Fruit fly (Drosophila melanogaster) whole organism, embryonic: ENCODE data around the gene Sap30.
A peak's percentile ranks its signal among the peaks of the same experiment; 100 is the strongest.

Source experiments
- Asciz ChIP-seq: fragments of 200-800 bp; sonication (Bioruptor generic); optimal IDR thresholded peaks from 2 replicates; lab custom pipeline; 2017; ENCODE audit warnings: missing biosample characterization, mild to moderate bottlenecking, missing genetic modification characterization, missing genetic modification reagents
- CG10267 ChIP-seq: fragments of 200-800 bp; sonication (Bioruptor generic); optimal IDR thresholded peaks from 2 replicates; lab custom pipeline; 2018; ENCODE audit warnings: missing biosample characterization, mild to moderate bottlenecking, missing genetic modification characterization, moderate library complexity
- CG10543 ChIP-seq: fragments of 200-800 bp; sonication (Bioruptor generic); optimal IDR thresholded peaks from 3 replicates; lab custom pipeline; 2017; ENCODE audit warnings: missing biosample characterization, mild to moderate bottlenecking, missing genetic modification characterization, moderate library complexity
- CG10979 ChIP-seq: fragments of 200-800 bp; sonication (Bioruptor generic); optimal IDR thresholded peaks from 2 replicates; lab custom pipeline; 2018; ENCODE audit warnings: missing biosample characterization, mild to moderate bottlenecking, missing genetic modification characterization, moderate library complexity
- CG12071 ChIP-seq: fragments of 200-800 bp; sonication (Bioruptor generic); optimal IDR thresholded peaks from 3 replicates; lab custom pipeline; 2018; ENCODE audit warnings: missing biosample characterization, mild to moderate bottlenecking, missing genetic modification characterization
- CG1233 ChIP-seq: fragments of 200-800 bp; sonication (Bioruptor generic); optimal IDR thresholded peaks from 4 replicates; lab custom pipeline; 2018; ENCODE audit warnings: missing biosample characterization, mild to moderate bottlenecking, missing genetic modification characterization
- CG12942 ChIP-seq: fragments of 200-800 bp; sonication (Bioruptor generic); optimal IDR thresholded peaks from 3 replicates; lab custom pipeline; 2016; ENCODE audit warnings: missing biosample characterization, missing genetic modification characterization
- CG17328 ChIP-seq: fragments of 200-800 bp; sonication (Bioruptor generic); IDR thresholded peaks from 2 replicates; pipeline ENCODE4 v1.3.6; 2022; ENCODE audit warnings: missing biosample characterization, missing genetic modification characterization
- CG17361 ChIP-seq: fragments of 200-800 bp; sonication (Bioruptor generic); IDR thresholded peaks from 3 replicates; pipeline ENCODE4 v1.3.6; 2022; ENCODE audit warnings: missing biosample characterization, missing genetic modification characterization
- CG17829 ChIP-seq: fragments of 200-800 bp; optimal IDR thresholded peaks from 2 replicates; lab custom pipeline; 2019; ENCODE audit warnings: missing biosample characterization, mild to moderate bottlenecking, missing genetic modification characterization, moderate library complexity
- CG18011 ChIP-seq: fragments of 200-800 bp; sonication (Bioruptor generic); optimal IDR thresholded peaks from 2 replicates; lab custom pipeline; 2017; ENCODE audit warnings: missing biosample characterization, missing genetic modification characterization, mild to moderate bottlenecking, moderate library complexity, missing genotype
- CG18599 ChIP-seq: fragments of 200-800 bp; sonication (Bioruptor generic); optimal IDR thresholded peaks from 3 replicates; lab custom pipeline; 2017; ENCODE audit warnings: missing biosample characterization, missing genetic modification characterization, mild to moderate bottlenecking, moderate library complexity, missing genetic modification reagents
- CG18619 ChIP-seq: fragments of 200-800 bp; sonication (Bioruptor generic); optimal IDR thresholded peaks from 3 replicates; lab custom pipeline; 2017; ENCODE audit warnings: missing biosample characterization, mild to moderate bottlenecking, missing genetic modification characterization
- CG2199 ChIP-seq: fragments of 200-800 bp; sonication (Bioruptor generic); IDR thresholded peaks from 3 replicates; pipeline ENCODE4 v1.3.6; 2022; ENCODE audit warnings: missing biosample characterization, missing genetic modification characterization
- CG32532 ChIP-seq: fragments of 200-800 bp; sonication (Bioruptor generic); IDR thresholded peaks from 2 replicates; pipeline ENCODE4 v1.3.6; 2022; ENCODE audit warnings: missing biosample characterization, missing genetic modification characterization
- CG32772 ChIP-seq: fragments of 200-800 bp; sonication (Bioruptor generic); IDR thresholded peaks from 2 replicates; pipeline ENCODE4 v1.3.6; 2022; ENCODE audit warnings: missing biosample characterization, missing genetic modification characterization
- CG34224 ChIP-seq: fragments of 200-800 bp; sonication (Bioruptor generic); IDR thresholded peaks from 3 replicates; pipeline ENCODE4 v1.3.6; 2022; ENCODE audit warnings: missing biosample characterization, missing genetic modification characterization; ENCODE audit not compliant: partially characterized antibody
- CG7372 ChIP-seq: fragments of 200-800 bp; sonication (Bioruptor generic); IDR thresholded peaks from 2 replicates; pipeline ENCODE4 v1.3.6; 2022; ENCODE audit warnings: missing biosample characterization, missing genetic modification characterization
- CG7556 ChIP-seq: fragments of 200-800 bp; sonication (Bioruptor generic); optimal IDR thresholded peaks from 2 replicates; lab custom pipeline; 2017; ENCODE audit warnings: missing biosample characterization, mild to moderate bottlenecking, missing genetic modification characterization
- CG8944 ChIP-seq: fragments of 200-800 bp; sonication (Bioruptor generic); optimal IDR thresholded peaks from 3 replicates; lab custom pipeline; 2016; ENCODE audit warnings: missing biosample characterization, missing genetic modification characterization
- CG9932 ChIP-seq: fragments of 200-800 bp; sonication (Bioruptor generic); IDR thresholded peaks from 2 replicates; pipeline ENCODE4 v1.3.6; 2022; ENCODE audit warnings: missing biosample characterization, missing genetic modification characterization
- Fer2 ChIP-seq: fragments of 200-800 bp; sonication (Bioruptor generic); optimal IDR thresholded peaks from 2 replicates; lab custom pipeline; 2018; ENCODE audit warnings: missing biosample characterization, mild to moderate bottlenecking, missing genetic modification characterization, moderate library complexity
- Gsc ChIP-seq: fragments of 200-800 bp; sonication (Bioruptor generic); IDR thresholded peaks from 2 replicates; pipeline ENCODE4 v1.3.6; 2022; ENCODE audit warnings: missing biosample characterization, missing genetic modification characterization
- Hey ChIP-seq: fragments of 200-800 bp; sonication (Bioruptor generic); optimal IDR thresholded peaks from 3 replicates; lab custom pipeline; 2018; ENCODE audit warnings: missing biosample characterization, mild to moderate bottlenecking, missing genetic modification characterization
- MBD-R2 ChIP-seq: fragments of 200-800 bp; sonication (Bioruptor generic); IDR thresholded peaks from 2 replicates; pipeline ENCODE4 v1.3.6; 2022; ENCODE audit warnings: missing biosample characterization, missing genetic modification characterization
- Nf-YC ChIP-seq: fragments of 200-800 bp; optimal IDR thresholded peaks from 3 replicates; lab custom pipeline; 2019; ENCODE audit warnings: missing biosample characterization, mild to moderate bottlenecking, missing genetic modification characterization, moderate library complexity
- NfI ChIP-seq: fragments of 200-800 bp; sonication (Bioruptor generic); optimal IDR thresholded peaks from 3 replicates; lab custom pipeline; 2018; ENCODE audit warnings: missing biosample characterization, mild to moderate bottlenecking, missing genetic modification characterization, moderate library complexity
- Poxn ChIP-seq: fragments of 200-800 bp; sonication (Bioruptor generic); IDR thresholded peaks from 2 replicates; pipeline ENCODE4 v1.3.6; 2022; ENCODE audit warnings: missing biosample characterization, missing genetic modification characterization
- Ravus ChIP-seq: fragments of 200-800 bp; sonication (Bioruptor generic); IDR thresholded peaks from 2 replicates; pipeline ENCODE4 v1.3.6; 2022; ENCODE audit warnings: missing biosample characterization, missing genetic modification characterization
- Sox102F ChIP-seq: fragments of 200-800 bp; sonication (Bioruptor generic); optimal IDR thresholded peaks from 2 replicates; lab custom pipeline; 2018; ENCODE audit warnings: missing biosample characterization, mild to moderate bottlenecking, missing genetic modification characterization, moderate library complexity
- TFAM ChIP-seq: fragments of 200-800 bp; sonication (Bioruptor generic); optimal IDR thresholded peaks from 2 replicates; lab custom pipeline; 2017; ENCODE audit warnings: missing biosample characterization, missing genetic modification characterization, inconsistent platforms
- al ChIP-seq: fragments of 200-800 bp; sonication (Bioruptor generic); IDR thresholded peaks from 2 replicates; pipeline ENCODE4 v1.3.6; 2022; ENCODE audit warnings: missing biosample characterization, missing genetic modification characterization
- ap ChIP-seq: fragments of 200-800 bp; sonication (Bioruptor generic); IDR thresholded peaks from 2 replicates; pipeline ENCODE4 v1.3.6; 2022; ENCODE audit warnings: missing biosample characterization, missing genetic modification characterization
- bab2 ChIP-seq: fragments of 200-800 bp; sonication (Bioruptor generic); optimal IDR thresholded peaks from 2 replicates; lab custom pipeline; 2016; ENCODE audit warnings: missing biosample characterization, missing genetic modification characterization
- dpn ChIP-seq, 2 experiments: fragments of 200-800 bp; sonication (Bioruptor generic); optimal IDR thresholded peaks; 3 replicates each; lab custom pipeline; 2016; ENCODE audit warnings: missing biosample characterization in 2 of 2, missing genetic modification characterization in 2 of 2
- eyg ChIP-seq: fragments of 200-800 bp; sonication (Bioruptor generic); optimal IDR thresholded peaks from 3 replicates; lab custom pipeline; 2016; ENCODE audit warnings: missing biosample characterization, missing genetic modification characterization
- fu2 ChIP-seq: fragments of 200-800 bp; sonication (Bioruptor generic); optimal IDR thresholded peaks from 2 replicates; lab custom pipeline; 2016; ENCODE audit warnings: missing biosample characterization, missing genetic modification characterization
- gsb-n ChIP-seq: fragments of 200-800 bp; sonication (Bioruptor generic); optimal IDR thresholded peaks from 3 replicates; lab custom pipeline; 2018; ENCODE audit warnings: missing biosample characterization, mild to moderate bottlenecking, missing genetic modification characterization
- gt ChIP-seq: fragments of 200-800 bp; sonication (Bioruptor generic); IDR thresholded peaks from 2 replicates; pipeline ENCODE4 v1.3.6; 2022; ENCODE audit warnings: missing biosample characterization, missing genetic modification characterization
- her ChIP-seq: fragments of 200-800 bp; sonication (Bioruptor generic); optimal IDR thresholded peaks from 2 replicates; lab custom pipeline; 2016; ENCODE audit warnings: missing biosample characterization, missing genetic modification characterization
- insv ChIP-seq, 2 experiments: fragments of 200-800 bp; sonication (Bioruptor generic); optimal IDR thresholded peaks; 3 replicates each; lab custom pipeline; 2016 to 2018; ENCODE audit warnings: missing biosample characterization in 2 of 2, missing genetic modification characterization in 2 of 2
- inv ChIP-seq: fragments of 200-800 bp; sonication (Bioruptor generic); IDR thresholded peaks from 2 replicates; pipeline ENCODE4 v1.3.6; 2022; ENCODE audit warnings: missing biosample characterization, missing genetic modification characterization; ENCODE audit not compliant: partially characterized antibody
- jumu ChIP-seq: fragments of 200-800 bp; sonication (Bioruptor generic); optimal IDR thresholded peaks from 3 replicates; lab custom pipeline; 2016; ENCODE audit warnings: missing biosample characterization, missing genetic modification characterization
- lilli ChIP-seq: fragments of 200-800 bp; sonication (Bioruptor generic); optimal IDR thresholded peaks from 3 replicates; lab custom pipeline; 2016; ENCODE audit warnings: missing biosample characterization, missing genetic modification characterization
- lmd ChIP-seq: fragments of 200-800 bp; sonication (Bioruptor generic); IDR thresholded peaks from 2 replicates; pipeline ENCODE4 v1.3.6; 2022; ENCODE audit warnings: missing biosample characterization, missing genetic modification characterization
- mam ChIP-seq: fragments of 200-800 bp; sonication (Bioruptor generic); optimal IDR thresholded peaks from 3 replicates; lab custom pipeline; 2016; ENCODE audit warnings: missing biosample characterization, missing genetic modification characterization
- mirr ChIP-seq: fragments of 200-800 bp; sonication (Bioruptor generic); optimal IDR thresholded peaks from 3 replicates; lab custom pipeline; 2018; ENCODE audit warnings: missing biosample characterization, mild to moderate bottlenecking, missing genetic modification characterization
- org-1 ChIP-seq: fragments of 200-800 bp; sonication (Bioruptor generic); optimal IDR thresholded peaks from 2 replicates; lab custom pipeline; 2017; ENCODE audit warnings: missing biosample characterization, missing genetic modification characterization
- pho ChIP-seq: fragments of 200-800 bp; sonication (Bioruptor generic); optimal IDR thresholded peaks from 2 replicates; lab custom pipeline; 2016; ENCODE audit warnings: missing biosample characterization, missing genetic modification characterization
- ranshi ChIP-seq: fragments of 200-800 bp; sonication (Bioruptor generic); IDR thresholded peaks from 2 replicates; pipeline ENCODE4 v1.3.6; 2022; ENCODE audit warnings: missing biosample characterization, missing genetic modification characterization
- sens ChIP-seq: fragments of 200-800 bp; sonication (Bioruptor generic); peaks from one replicate; lab custom pipeline; 2016; ENCODE audit warnings: missing biosample characterization, missing genetic modification characterization
- shn ChIP-seq: fragments of 200-800 bp; sonication (Bioruptor generic); optimal IDR thresholded peaks from 3 replicates; lab custom pipeline; 2016; ENCODE audit warnings: missing biosample characterization, missing genetic modification characterization
- wdn ChIP-seq: fragments of 200-800 bp; sonication (Bioruptor generic); IDR thresholded peaks from 2 replicates; pipeline ENCODE4 v1.3.6; 2022; ENCODE audit warnings: missing biosample characterization, missing genetic modification characterization

Gene Sap30

DNA sequence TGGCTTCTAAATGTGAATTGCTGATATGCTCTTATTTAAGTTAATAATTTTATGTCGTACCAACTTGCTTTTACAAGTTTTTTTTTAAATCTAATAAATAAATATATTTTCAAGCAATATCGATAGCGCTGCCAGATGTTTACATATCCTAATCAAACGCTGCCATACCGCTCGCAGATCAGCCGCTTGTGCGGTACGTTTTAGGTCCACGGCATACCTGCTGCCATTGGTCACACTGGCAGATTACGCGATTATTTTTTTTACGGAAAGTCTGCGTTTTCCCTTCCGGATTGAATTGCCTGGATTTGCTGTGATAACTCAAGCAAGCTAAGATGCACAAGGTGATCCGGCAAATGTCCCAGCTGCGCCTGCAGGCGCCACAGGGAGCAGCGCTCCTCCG lies 3.3 kb upstream of the Sap30 start, which contains the start of gene mRpL22 (continued):
- TF ChIP-seq CG18599 (GFP tag; lab: Kevin White, UChicago) (no peak), CG10543 (no peak), CG2199 (GFP tag; lab: Robert Waterston, UW) (no peak), wdn (GFP tag; lab: Robert Waterston, UW) (no peak), mam (no peak), TFAM (GFP tag; lab: Kevin White, UChicago) (no peak), CG18619 (GFP tag; lab: Kevin White, UChicago) (no peak), ap (no peak), Sox102F (GFP tag; lab: Kevin White, UChicago) (no peak), org-1 (GFP tag; lab: Kevin White, UChicago) (no peak), Poxn (GFP tag; lab: Robert Waterston, UW) (no peak), fu2 (GFP tag; lab: Kevin White, UChicago) (no peak), CG32772 (GFP tag; lab: Robert Waterston, UW) (no peak), CG10267 (tag; lab: Kevin White, UChicago) (peak; percentile 6), shn (GFP tag; lab: Kevin White, UChicago) (no peak), Hey (tag; lab: Kevin White, UChicago) (no peak), CG12071 (no peak), MBD-R2 (GFP tag; lab: Robert Waterston, UW) (peak; percentile 73), mirr (GFP tag; lab: Kevin White, UChicago) (no peak), Gsc (no peak), al (GFP tag; lab: Robert Waterston, UW) (no peak), inv (GFP tag; lab: Robert Waterston, UW) (no peak), bab2 (GFP tag; lab: Kevin White, UChicago) (no peak), Asciz (GFP tag; lab: Kevin White, UChicago) (no peak), pho (GFP tag; lab: Kevin White, UChicago) (no peak), CG9932 (GFP tag; lab: Robert Waterston, UW) (0 out of 2 replicates have a peak, but pooled peaks have one; percentile 29), sens (GFP tag; lab: Kevin White, UChicago) (no peak), lmd (no peak), her (GFP tag; lab: Kevin White, UChicago) (no peak), CG17829 (tag; lab: Kevin White, UChicago) (no peak), CG12942 (GFP tag; lab: Kevin White, UChicago) (no peak), insv (GFP tag; optimal IDR thresholded peaks at IDR 0.05; lab: Kevin White, UChicago) (no peak), ranshi (GFP tag; lab: Robert Waterston, UW) (no peak), CG1233 (GFP tag; lab: Kevin White, UChicago) (no peak), Fer2 (tag; lab: Kevin White, UChicago) (no peak), lilli (GFP tag; lab: Kevin White, UChicago) (no peak), jumu (GFP tag; lab: Kevin White, UChicago) (no peak), CG8944 (GFP tag; lab: Kevin White, UChicago) (no peak), CG7556 (GFP tag; lab: Kevin White, UChicago) (no peak), CG10979 (no peak), dpn (GFP tag; optimal IDR thresholded peaks at IDR 0.05; lab: Kevin White, UChicago) (no peak), CG17328 (GFP tag; lab: Robert Waterston, UW) (no peak), CG17361 (GFP tag; lab: Robert Waterston, UW) (peak; percentile 11; the same call in 1 of the 3 replicates), CG18011 (GFP tag; lab: Kevin White, UChicago) (no peak), NfI (GFP tag; lab: Kevin White, UChicago) (no peak), eyg (GFP tag; lab: Kevin White, UChicago) (no peak), CG32532 (no peak), gsb-n (no peak), CG7372 (GFP tag; lab: Robert Waterston, UW) (no peak), Ravus (no peak), Nf-YC (tag; lab: Kevin White, UChicago) (no peak), CG34224 (GFP tag; lab: Robert Waterston, UW) (no peak), gt (GFP tag; lab: Robert Waterston, UW) (no peak)
